Worm (Caenorhabditis elegans) whole organism, L1 larva: ENCODE measurements around the gene fic-1.

Source experiments
- C34B4.2 ChIP-seq: sonication (generic microtip); optimal IDR thresholded peaks from 2 replicates; lab custom pipeline; 2017; ENCODE audit warnings: mild to moderate bottlenecking, missing genetic modification characterization, missing compliant biosample characterization
- F16B12.6 ChIP-seq: fragments of 150-350 bp; optimal IDR thresholded peaks from 2 replicates; lab custom pipeline; 2014; ENCODE audit warnings: missing biosample characterization, missing genetic modification characterization
- Y116A8C.19 ChIP-seq: sonication (generic microtip); optimal IDR thresholded peaks from 2 replicates; lab custom pipeline; 2016; ENCODE audit warnings: missing compliant biosample characterization, missing genetic modification characterization, borderline replicate concordance
- aly-2 ChIP-seq: fragments of 150-350 bp; optimal IDR thresholded peaks from 2 replicates; lab custom pipeline; 2014; ENCODE audit warnings: missing biosample characterization, missing genetic modification characterization
- ama-1 ChIP-seq: fragments of 150-350 bp; optimal IDR thresholded peaks from 2 replicates; lab custom pipeline; 2014
- ceh-63 ChIP-seq: fragments of 200-800 bp; sonication (Bioruptor generic); optimal IDR thresholded peaks from 2 replicates; lab custom pipeline; 2018; ENCODE audit warnings: mild to moderate bottlenecking, missing genetic modification characterization, missing compliant biosample characterization
- ceh-82 ChIP-seq, 3 experiments: fragments of 150-350 bp in 1 of 3; sonication (generic microtip) in 2 of 3; optimal IDR thresholded peaks; 2 replicates each; lab custom pipeline; 2014 to 2017; ENCODE audit warnings: missing biosample characterization in 3 of 3, missing genetic modification characterization in 3 of 3
- ceh-88 ChIP-seq: fragments of 200-800 bp; sonication (Bioruptor generic); IDR thresholded peaks from 2 replicates; pipeline ENCODE4 v1.3.6; 2022; ENCODE audit warnings: missing genetic modification characterization, missing compliant biosample characterization
- ceh-90 ChIP-seq: sonication (generic microtip); optimal IDR thresholded peaks from 2 replicates; lab custom pipeline; 2016; ENCODE audit warnings: missing genetic modification characterization, missing compliant biosample characterization
- dsc-1 ChIP-seq: sonication (generic microtip); optimal IDR thresholded peaks from 2 replicates; lab custom pipeline; 2016; ENCODE audit warnings: mild to moderate bottlenecking, missing genetic modification characterization, missing compliant biosample characterization
- efl-1 ChIP-seq, 4 experiments: fragments of 150-350 bp; optimal IDR thresholded peaks in 3 of 4; peaks in 1 of 4; 1 replicate in 1 of 4; 2 replicates in 3 of 4; lab custom pipeline; 2014; ENCODE audit warnings: missing biosample characterization in 2 of 4, missing genetic modification characterization in 2 of 4, missing genetic modification reagents in 2 of 4
- efl-3 ChIP-seq: fragments of 200-800 bp; sonication (Bioruptor generic); optimal IDR thresholded peaks from 2 replicates; lab custom pipeline; 2018; ENCODE audit warnings: mild to moderate bottlenecking, missing genetic modification characterization, missing compliant biosample characterization
- egl-13 ChIP-seq: sonication (generic microtip); optimal IDR thresholded peaks from 2 replicates; lab custom pipeline; 2016; ENCODE audit warnings: missing genotype, missing genetic modification reagents, missing genetic modification characterization, missing compliant biosample characterization
- elt-2 ChIP-seq: sonication (generic microtip); optimal IDR thresholded peaks from 2 replicates; lab custom pipeline; 2016; ENCODE audit warnings: missing genetic modification characterization, mild to moderate bottlenecking, inconsistent platforms, missing compliant biosample characterization, missing genetic modification reagents
- elt-3 ChIP-seq, 6 experiments: fragments of 150-350 bp in 1 of 6; sonication (generic microtip); optimal IDR thresholded peaks; 2 replicates each; lab custom pipeline; 2017 to 2018; ENCODE audit warnings: missing biosample characterization in 6 of 6, missing genetic modification characterization in 6 of 6, inconsistent platforms in 1 of 6
- fkh-10 ChIP-seq: sonication (generic microtip); optimal IDR thresholded peaks from 2 replicates; lab custom pipeline; 2017; ENCODE audit warnings: missing biosample characterization, missing genetic modification reagents, missing genetic modification characterization
- fkh-4 ChIP-seq: sonication (generic microtip); optimal IDR thresholded peaks from 2 replicates; lab custom pipeline; 2016; ENCODE audit warnings: missing compliant biosample characterization, missing genetic modification characterization, borderline replicate concordance
- fkh-8 ChIP-seq: sonication (generic microtip); optimal IDR thresholded peaks from 2 replicates; lab custom pipeline; 2016; ENCODE audit warnings: mild to moderate bottlenecking, missing genetic modification characterization, missing compliant biosample characterization
- fos-1 ChIP-seq: fragments of 150-350 bp; optimal IDR thresholded peaks from 2 replicates; lab custom pipeline; 2014; ENCODE audit warnings: missing biosample characterization, missing genetic modification characterization
- hlh-17 ChIP-seq: fragments of 200-800 bp; sonication (Bioruptor generic); optimal IDR thresholded peaks from 2 replicates; lab custom pipeline; 2018; ENCODE audit warnings: missing genetic modification characterization, mild to moderate bottlenecking, missing compliant biosample characterization, moderate library complexity, borderline replicate concordance
- hlh-4 ChIP-seq: sonication (generic microtip); optimal IDR thresholded peaks from 2 replicates; lab custom pipeline; 2016; ENCODE audit warnings: mild to moderate bottlenecking, missing genetic modification characterization, missing compliant biosample characterization
- isw-1 ChIP-seq: fragments of 200-800 bp; sonication (Bioruptor generic); IDR thresholded peaks from 2 replicates; pipeline ENCODE4 v1.3.6; 2022; ENCODE audit warnings: missing genetic modification characterization, missing compliant biosample characterization
- jun-1 ChIP-seq: fragments of 150-350 bp; optimal IDR thresholded peaks from 2 replicates; lab custom pipeline; 2014; ENCODE audit warnings: missing biosample characterization, missing genetic modification reagents, missing genetic modification characterization
- lin-14 ChIP-seq: fragments of 200-800 bp; sonication (Bioruptor generic); optimal IDR thresholded peaks from 2 replicates; lab custom pipeline; 2018; ENCODE audit warnings: mild to moderate bottlenecking, missing genetic modification characterization, moderate library complexity, missing compliant biosample characterization
- lin-15B ChIP-seq: fragments of 150-350 bp; sonication (generic microtip); optimal IDR thresholded peaks from 3 replicates; lab custom pipeline; 2014; ENCODE audit warnings: missing biosample characterization, missing genetic modification characterization
- lin-35 ChIP-seq, 2 experiments: fragments of 150-350 bp; optimal IDR thresholded peaks; 2 replicates each; lab custom pipeline; 2014; ENCODE audit warnings: missing biosample characterization in 2 of 2, missing genetic modification characterization in 2 of 2, missing genetic modification reagents in 2 of 2
- lin-39 ChIP-seq: fragments of 150-350 bp; optimal IDR thresholded peaks from 2 replicates; lab custom pipeline; 2014; ENCODE audit warnings: missing biosample characterization, missing genetic modification reagents, missing genetic modification characterization
- lir-3 ChIP-seq: sonication (generic microtip); optimal IDR thresholded peaks from 2 replicates; lab custom pipeline; 2016; ENCODE audit warnings: mild to moderate bottlenecking, missing genetic modification characterization, moderate library complexity, missing compliant biosample characterization; ENCODE audit not compliant: poor library complexity
- lsy-2 ChIP-seq, 2 experiments: fragments of 150-350 bp; optimal IDR thresholded peaks; 2 replicates each; lab custom pipeline; 2014; ENCODE audit warnings: missing biosample characterization in 2 of 2, missing genetic modification characterization in 2 of 2
- mab-9 ChIP-seq: fragments of 200-800 bp; sonication (Bioruptor generic); IDR thresholded peaks from 2 replicates; pipeline ENCODE4 v1.3.6; 2022; ENCODE audit warnings: missing genetic modification reagents, missing genetic modification characterization, missing compliant biosample characterization
- mef-2 ChIP-seq: fragments of 150-350 bp; optimal IDR thresholded peaks from 2 replicates; lab custom pipeline; 2014; ENCODE audit warnings: missing biosample characterization, missing genetic modification characterization
- mep-1 ChIP-seq: fragments of 150-350 bp; optimal IDR thresholded peaks from 2 replicates; lab custom pipeline; 2014; ENCODE audit warnings: missing biosample characterization, missing genetic modification characterization
- nhr-12 ChIP-seq: sonication (generic microtip); optimal IDR thresholded peaks from 2 replicates; lab custom pipeline; 2017; ENCODE audit warnings: missing biosample characterization, missing genetic modification characterization
- nhr-19 ChIP-seq: fragments of 200-800 bp; sonication (Bioruptor generic); conservative IDR thresholded peaks from 2 replicates; pipeline ENCODE4 v1.3.6; 2022; ENCODE audit warnings: missing genetic modification characterization, missing compliant biosample characterization
- nhr-20 ChIP-seq: sonication (generic microtip); optimal IDR thresholded peaks from 2 replicates; lab custom pipeline; 2016; ENCODE audit warnings: mild to moderate bottlenecking, missing genetic modification characterization, missing compliant biosample characterization
- nhr-237 ChIP-seq: fragments of 150-350 bp; optimal IDR thresholded peaks from 2 replicates; lab custom pipeline; 2014; ENCODE audit warnings: missing biosample characterization, missing genetic modification characterization
- nhr-28 ChIP-seq: fragments of 150-350 bp; optimal IDR thresholded peaks from 2 replicates; lab custom pipeline; 2014; ENCODE audit warnings: missing biosample characterization, missing genetic modification characterization
- nhr-47 ChIP-seq: sonication (generic microtip); optimal IDR thresholded peaks from 2 replicates; lab custom pipeline; 2016; ENCODE audit warnings: mild to moderate bottlenecking, missing genetic modification characterization, moderate library complexity, missing compliant biosample characterization
- nhr-71 ChIP-seq: sonication (generic microtip); optimal IDR thresholded peaks from 2 replicates; lab custom pipeline; 2016; ENCODE audit warnings: mild to moderate bottlenecking, missing genetic modification characterization, moderate library complexity, missing compliant biosample characterization
- nhr-77 ChIP-seq: fragments of 150-350 bp; optimal IDR thresholded peaks from 2 replicates; lab custom pipeline; 2014; ENCODE audit warnings: missing biosample characterization, missing genetic modification characterization
- nhr-84 ChIP-seq: sonication (generic microtip); optimal IDR thresholded peaks from 2 replicates; lab custom pipeline; 2017; ENCODE audit warnings: missing biosample characterization, missing genetic modification characterization
- nhr-85 ChIP-seq: sonication (generic microtip); peaks from one replicate; lab custom pipeline; 2016; ENCODE audit warnings: missing genetic modification characterization, inconsistent platforms, missing compliant biosample characterization
- pax-3 ChIP-seq: fragments of 200-800 bp; sonication (Bioruptor generic); optimal IDR thresholded peaks from 2 replicates; lab custom pipeline; 2018; ENCODE audit warnings: mild to moderate bottlenecking, missing genetic modification characterization, moderate library complexity, missing compliant biosample characterization
- pqm-1 ChIP-seq: sonication (generic microtip); optimal IDR thresholded peaks from 3 replicates; lab custom pipeline; 2017; ENCODE audit warnings: missing biosample characterization, missing genetic modification characterization
- sup-37 ChIP-seq: fragments of 200-800 bp; sonication (Bioruptor generic); optimal IDR thresholded peaks from 2 replicates; lab custom pipeline; 2018; ENCODE audit warnings: mild to moderate bottlenecking, missing genetic modification characterization, missing compliant biosample characterization
- swsn-7 ChIP-seq: sonication (generic microtip); optimal IDR thresholded peaks from 2 replicates; lab custom pipeline; 2016; ENCODE audit warnings: missing genetic modification characterization, missing compliant biosample characterization
- tbx-2 ChIP-seq: sonication (generic microtip); optimal IDR thresholded peaks from 2 replicates; lab custom pipeline; 2016; ENCODE audit warnings: missing genetic modification characterization, missing compliant biosample characterization
- unc-30 ChIP-seq: sonication (generic microtip); optimal IDR thresholded peaks from 2 replicates; lab custom pipeline; 2017; ENCODE audit warnings: missing biosample characterization, missing genetic modification characterization
- unc-98 ChIP-seq: fragments of 200-800 bp; sonication (Bioruptor generic); IDR thresholded peaks from 2 replicates; pipeline ENCODE4 v1.3.6; 2022; ENCODE audit warnings: missing genetic modification characterization, missing compliant biosample characterization
- xbp-1 ChIP-seq: sonication (generic microtip); optimal IDR thresholded peaks from 2 replicates; lab custom pipeline; 2016; ENCODE audit warnings: missing genetic modification characterization, missing compliant biosample characterization
- zip-4 ChIP-seq: fragments of 200-800 bp; sonication (Bioruptor generic); optimal IDR thresholded peaks from 2 replicates; lab custom pipeline; 2018; ENCODE audit warnings: mild to moderate bottlenecking, missing genetic modification characterization, moderate library complexity, missing compliant biosample characterization
- ztf-11 ChIP-seq, 2 experiments: sonication (generic microtip); optimal IDR thresholded peaks; 2 replicates each; lab custom pipeline; 2016 to 2017; ENCODE audit warnings: missing genetic modification characterization in 2 of 2, missing biosample characterization in 1 of 2, missing compliant biosample characterization in 1 of 2
- ztf-4 ChIP-seq: fragments of 150-350 bp; optimal IDR thresholded peaks from 2 replicates; lab custom pipeline; 2014; ENCODE audit warnings: missing biosample characterization, missing genetic modification characterization

The fic-1 gene

DNA sequence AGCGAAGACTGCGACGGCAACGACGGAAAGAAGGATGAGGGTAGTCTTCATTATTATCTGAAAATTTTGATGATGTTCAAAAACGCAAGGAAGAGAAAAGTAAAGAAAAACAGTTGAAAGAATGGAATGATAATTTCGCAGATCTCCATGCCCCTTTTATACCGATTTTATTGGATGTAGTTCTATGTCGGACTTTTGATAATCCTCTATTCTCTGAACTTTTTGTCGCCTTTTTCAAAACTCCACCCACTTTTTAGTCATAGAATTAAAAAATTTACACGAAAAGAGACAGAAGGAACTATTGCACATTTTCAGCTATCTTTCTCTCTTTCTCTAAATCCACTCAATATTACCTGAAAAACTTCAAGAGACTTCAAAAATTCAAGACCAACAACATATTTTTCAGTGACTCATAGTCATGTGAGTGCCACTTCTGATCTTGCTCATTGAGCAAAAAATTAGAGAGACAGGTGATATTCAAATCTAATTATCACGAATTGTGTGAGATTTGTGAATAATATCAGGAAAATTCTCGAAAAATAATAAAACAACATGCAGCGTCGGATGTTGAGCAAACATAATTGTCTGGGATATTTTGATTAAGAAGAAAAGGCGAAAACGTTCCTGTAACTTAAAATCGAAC lies 47.3 kb upstream of the fic-1 start, which contains the start of gene F13E9.15:
TSS of gene F13E9.15 (minus strand) at position 51 of the 643 bp plus-strand sequence.
- TF ChIP-seq ama-1 (lab: Kevin White, UChicago) (no peak), mep-1 (tag; lab: Kevin White, UChicago) (no peak), elt-2 (tag; lab: Kevin White, UChicago) (no peak), fkh-10 (GFP tag; lab: Kevin White, UChicago) (peak; percentile 17), ceh-88 (GFP tag; lab: Robert Waterston, UW) (no peak), elt-3 (tag; optimal IDR thresholded peaks at IDR 0.05; lab: Kevin White, UChicago) (no peak), lir-3 (no peak), nhr-237 (no peak), nhr-20 (peak; percentile 2), pax-3 (tag; lab: Kevin White, UChicago) (no peak), ceh-82 (tag; optimal IDR thresholded peaks at IDR 0.05; lab: Kevin White, UChicago) (no peak), nhr-77 (tag; lab: Kevin White, UChicago) (no peak), lin-39 (tag; lab: Kevin White, UChicago) (no peak), efl-3 (GFP tag; lab: Kevin White, UChicago) (no peak), hlh-17 (GFP tag; lab: Kevin White, UChicago) (no peak), lsy-2 (tag; optimal IDR thresholded peaks at IDR 0.05; lab: Kevin White, UChicago) (no peak), lin-15B (tag; lab: Kevin White, UChicago) (no peak), isw-1 (GFP tag; lab: Robert Waterston, UW) (no peak), nhr-19 (GFP tag; lab: Robert Waterston, UW) (no peak), pqm-1 (tag; lab: Kevin White, UChicago) (no peak), Y116A8C.19 (tag; lab: Kevin White, UChicago) (no peak), xbp-1 (tag; lab: Kevin White, UChicago) (no peak), tbx-2 (tag; lab: Kevin White, UChicago) (no peak), ztf-11 (tag; optimal IDR thresholded peaks at IDR 0.05; lab: Kevin White, UChicago) (no peak), ceh-63 (GFP tag; lab: Kevin White, UChicago) (no peak), ztf-4 (tag; lab: Kevin White, UChicago) (no peak), mab-9 (GFP tag; lab: Robert Waterston, UW) (no peak), fkh-8 (peak; percentile 89), unc-30 (tag; lab: Kevin White, UChicago) (no peak), unc-98 (GFP tag; lab: Robert Waterston, UW) (no peak), fos-1 (tag; lab: Kevin White, UChicago) (peak; percentile 10), mef-2 (no peak), zip-4 (GFP tag; lab: Kevin White, UChicago) (no peak), egl-13 (tag; lab: Kevin White, UChicago) (no peak), lin-14 (GFP tag; lab: Kevin White, UChicago) (no peak), C34B4.2 (no peak), efl-1 (optimal IDR thresholded peaks at IDR 0.05; lab: Kevin White, UChicago) (no peak), efl-1 (GFP tag; optimal IDR thresholded peaks at IDR 0.05 in 1 of 2; lab: Kevin White, UChicago) (no peak), sup-37 (no peak), hlh-4 (tag; lab: Kevin White, UChicago) (peak; percentile 96), dsc-1 (no peak), nhr-84 (tag; lab: Kevin White, UChicago) (no peak), ceh-90 (tag; lab: Kevin White, UChicago) (peak; percentile 36), swsn-7 (no peak), fkh-4 (no peak), aly-2 (tag; lab: Kevin White, UChicago) (no peak), lin-35 (GFP tag; optimal IDR thresholded peaks at IDR 0.05; lab: Kevin White, UChicago) (no peak), nhr-71 (tag; lab: Kevin White, UChicago) (peak; percentile 71), jun-1 (no peak), nhr-12 (tag; lab: Kevin White, UChicago) (no peak), F16B12.6 (tag; lab: Kevin White, UChicago) (no peak), nhr-47 (tag; lab: Kevin White, UChicago) (peak; percentile 63), nhr-28 (tag; lab: Kevin White, UChicago) (no peak), nhr-85 (tag; lab: Kevin White, UChicago) (no peak)
